Fruit fly (Drosophila melanogaster) whole organism, embryonic: ENCODE results near the gene CG9150.

ENCODE experiments used
- Atf-2 ChIP-seq: fragments of 200-800 bp; sonication (Bioruptor generic); optimal IDR thresholded peaks from 2 replicates; lab custom pipeline; 2016; ENCODE audit warnings: missing biosample characterization, missing genetic modification characterization
- CG10147 ChIP-seq: fragments of 200-800 bp; sonication (Bioruptor generic); optimal IDR thresholded peaks from 2 replicates; lab custom pipeline; 2019; ENCODE audit warnings: missing biosample characterization, mild to moderate bottlenecking, missing genetic modification characterization, moderate library complexity
- CG13287 ChIP-seq: fragments of 200-800 bp; sonication (Bioruptor generic); IDR thresholded peaks from 2 replicates; pipeline ENCODE4 v1.3.6; 2022; ENCODE audit warnings: missing biosample characterization, missing genetic modification characterization; ENCODE audit not compliant: partially characterized antibody
- CG15011 ChIP-seq: fragments of 200-800 bp; sonication (Bioruptor generic); optimal IDR thresholded peaks from 3 replicates; lab custom pipeline; 2018; ENCODE audit warnings: missing biosample characterization, mild to moderate bottlenecking, missing genetic modification characterization
- CG15269 ChIP-seq: fragments of 200-800 bp; sonication (Bioruptor generic); optimal IDR thresholded peaks from 2 replicates; lab custom pipeline; 2018; ENCODE audit warnings: missing biosample characterization, mild to moderate bottlenecking, missing genetic modification characterization, moderate library complexity
- CG16779 ChIP-seq: fragments of 200-800 bp; sonication (Bioruptor generic); IDR thresholded peaks from 2 replicates; pipeline ENCODE4 v1.3.6; 2022; ENCODE audit warnings: missing biosample characterization, missing genetic modification characterization
- CG17359 ChIP-seq: fragments of 200-800 bp; sonication (Bioruptor generic); optimal IDR thresholded peaks from 3 replicates; lab custom pipeline; 2018; ENCODE audit warnings: missing biosample characterization, mild to moderate bottlenecking, missing genetic modification characterization, moderate library complexity
- CG17361 ChIP-seq: fragments of 200-800 bp; sonication (Bioruptor generic); IDR thresholded peaks from 3 replicates; pipeline ENCODE4 v1.3.6; 2022; ENCODE audit warnings: missing biosample characterization, missing genetic modification characterization
- CG17829 ChIP-seq: fragments of 200-800 bp; optimal IDR thresholded peaks from 2 replicates; lab custom pipeline; 2019; ENCODE audit warnings: missing biosample characterization, mild to moderate bottlenecking, missing genetic modification characterization, moderate library complexity
- CG2712 ChIP-seq: fragments of 200-800 bp; optimal IDR thresholded peaks from 3 replicates; lab custom pipeline; 2019; ENCODE audit warnings: missing biosample characterization, mild to moderate bottlenecking, missing genetic modification characterization, moderate library complexity
- CG31441 ChIP-seq: fragments of 200-800 bp; sonication (Bioruptor generic); IDR thresholded peaks from 2 replicates; pipeline ENCODE4 v1.3.6; 2022; ENCODE audit warnings: missing biosample characterization, missing genetic modification characterization
- CG32767 ChIP-seq: fragments of 200-800 bp; sonication (Bioruptor generic); IDR thresholded peaks from 2 replicates; pipeline ENCODE4 v1.3.6; 2022; ENCODE audit warnings: missing biosample characterization, missing genetic modification characterization
- CG4404 ChIP-seq: fragments of 200-800 bp; sonication (Bioruptor generic); IDR thresholded peaks from 2 replicates; pipeline ENCODE4 v1.3.6; 2022; ENCODE audit warnings: missing biosample characterization, missing genetic modification characterization
- CG4424 ChIP-seq: fragments of 200-800 bp; sonication (Bioruptor generic); optimal IDR thresholded peaks from 3 replicates; lab custom pipeline; 2016; ENCODE audit warnings: missing biosample characterization, missing genetic modification characterization
- CG4854 ChIP-seq: fragments of 200-800 bp; sonication (Bioruptor generic); optimal IDR thresholded peaks from 2 replicates; lab custom pipeline; 2016; ENCODE audit warnings: missing biosample characterization, missing genetic modification characterization, inconsistent platforms
- CG5180 ChIP-seq: fragments of 200-800 bp; sonication (Bioruptor generic); optimal IDR thresholded peaks from 3 replicates; lab custom pipeline; 2017; ENCODE audit warnings: missing biosample characterization, missing genetic modification characterization, mild to moderate bottlenecking, moderate library complexity, missing genetic modification reagents
- CG7786 ChIP-seq: fragments of 200-800 bp; sonication (Bioruptor generic); optimal IDR thresholded peaks from 2 replicates; lab custom pipeline; 2016; ENCODE audit warnings: missing biosample characterization, missing genetic modification characterization
- CG9609 ChIP-seq: fragments of 200-800 bp; sonication (Bioruptor generic); optimal IDR thresholded peaks from 3 replicates; lab custom pipeline; 2016; ENCODE audit warnings: missing biosample characterization, missing genetic modification characterization
- CTCF ChIP-seq: fragments of 200-800 bp; sonication (Bioruptor generic); optimal IDR thresholded peaks from 2 replicates; lab custom pipeline; 2017; ENCODE audit warnings: missing biosample characterization, mild to moderate bottlenecking, missing genetic modification characterization, moderate library complexity
- Camta ChIP-seq: fragments of 200-800 bp; sonication (Bioruptor generic); optimal IDR thresholded peaks from 2 replicates; lab custom pipeline; 2016; ENCODE audit warnings: missing biosample characterization, missing genetic modification characterization
- CoRest ChIP-seq: fragments of 200-800 bp; sonication (Bioruptor generic); optimal IDR thresholded peaks from 3 replicates; lab custom pipeline; 2018; ENCODE audit warnings: missing biosample characterization, mild to moderate bottlenecking, missing genetic modification characterization, moderate library complexity
- CrebB ChIP-seq: fragments of 200-800 bp; sonication (Bioruptor generic); optimal IDR thresholded peaks from 3 replicates; lab custom pipeline; 2018; ENCODE audit warnings: missing biosample characterization, mild to moderate bottlenecking, missing genetic modification characterization
- D19B ChIP-seq: fragments of 200-800 bp; sonication (Bioruptor generic); optimal IDR thresholded peaks from 2 replicates; lab custom pipeline; 2017; ENCODE audit warnings: missing biosample characterization, mild to moderate bottlenecking, missing genetic modification characterization
- Dip2 ChIP-seq: fragments of 200-800 bp; sonication (Bioruptor generic); IDR thresholded peaks from 2 replicates; pipeline ENCODE4 v1.3.6; 2022; ENCODE audit warnings: missing biosample characterization, missing genetic modification characterization
- Dp ChIP-seq: fragments of 200-800 bp; sonication (Bioruptor generic); optimal IDR thresholded peaks from 2 replicates; lab custom pipeline; 2018; ENCODE audit warnings: missing biosample characterization, mild to moderate bottlenecking, missing genetic modification characterization, moderate library complexity
- E2f1 ChIP-seq: fragments of 200-800 bp; sonication (Bioruptor generic); IDR thresholded peaks from 2 replicates; pipeline ENCODE4 v1.3.6; 2022; ENCODE audit warnings: missing biosample characterization, missing genetic modification characterization
- ERR ChIP-seq: fragments of 200-800 bp; sonication (Bioruptor generic); optimal IDR thresholded peaks from 2 replicates; lab custom pipeline; 2016; ENCODE audit warnings: missing biosample characterization, missing genetic modification characterization
- Gsc ChIP-seq: fragments of 200-800 bp; sonication (Bioruptor generic); IDR thresholded peaks from 2 replicates; pipeline ENCODE4 v1.3.6; 2022; ENCODE audit warnings: missing biosample characterization, missing genetic modification characterization
- H15 ChIP-seq: fragments of 200-800 bp; sonication (Bioruptor generic); IDR thresholded peaks from 3 replicates; pipeline ENCODE4 v1.3.6; 2022; ENCODE audit warnings: missing biosample characterization, missing genetic modification characterization
- H2.0 ChIP-seq: fragments of 200-800 bp; sonication (Bioruptor generic); IDR thresholded peaks from 2 replicates; pipeline ENCODE4 v1.3.6; 2022; ENCODE audit warnings: missing biosample characterization, missing genetic modification characterization
- HLH54F ChIP-seq: fragments of 200-800 bp; sonication (Bioruptor generic); optimal IDR thresholded peaks from 3 replicates; lab custom pipeline; 2016; ENCODE audit warnings: missing biosample characterization, missing genetic modification characterization
- HmgD ChIP-seq: fragments of 200-800 bp; sonication (Bioruptor generic); optimal IDR thresholded peaks from 3 replicates; lab custom pipeline; 2016; ENCODE audit warnings: missing biosample characterization, missing genetic modification characterization
- Jarid2 ChIP-seq: fragments of 200-800 bp; sonication (Bioruptor generic); optimal IDR thresholded peaks from 3 replicates; lab custom pipeline; 2017; ENCODE audit warnings: mild to moderate bottlenecking, missing biosample characterization, missing genetic modification reagents, missing genetic modification characterization
- MBD-R2 ChIP-seq: fragments of 200-800 bp; sonication (Bioruptor generic); IDR thresholded peaks from 2 replicates; pipeline ENCODE4 v1.3.6; 2022; ENCODE audit warnings: missing biosample characterization, missing genetic modification characterization
- Tbp ChIP-seq: fragments of >200 bp; optimal IDR thresholded peaks from 2 replicates; lab custom pipeline; 2018; ENCODE audit warnings: missing biosample characterization, missing genetic modification characterization
- Vsx1 ChIP-seq: fragments of 200-800 bp; sonication (Bioruptor generic); optimal IDR thresholded peaks from 2 replicates; lab custom pipeline; 2017; ENCODE audit warnings: missing biosample characterization, mild to moderate bottlenecking, missing genetic modification characterization, missing genetic modification reagents
- ac ChIP-seq: fragments of 200-800 bp; sonication (Bioruptor generic); optimal IDR thresholded peaks from 3 replicates; lab custom pipeline; 2017; ENCODE audit warnings: missing biosample characterization, mild to moderate bottlenecking, missing genetic modification characterization
- bigmax ChIP-seq: fragments of 200-800 bp; sonication (Bioruptor generic); optimal IDR thresholded peaks from 2 replicates; lab custom pipeline; 2018; ENCODE audit warnings: missing biosample characterization, mild to moderate bottlenecking, missing genetic modification characterization
- chm ChIP-seq: fragments of 200-800 bp; sonication (Bioruptor generic); IDR thresholded peaks from 2 replicates; pipeline ENCODE4 v1.3.6; 2022; ENCODE audit warnings: missing biosample characterization, missing genetic modification characterization
- dpn ChIP-seq, 2 experiments: fragments of 200-800 bp; sonication (Bioruptor generic); optimal IDR thresholded peaks; 3 replicates each; lab custom pipeline; 2016; ENCODE audit warnings: missing biosample characterization in 2 of 2, missing genetic modification characterization in 2 of 2
- gem ChIP-seq: fragments of 200-800 bp; sonication (Bioruptor generic); optimal IDR thresholded peaks from 2 replicates; lab custom pipeline; 2019; ENCODE audit warnings: missing biosample characterization, mild to moderate bottlenecking, missing genetic modification characterization, moderate library complexity
- gsb ChIP-seq: fragments of 200-800 bp; sonication (Bioruptor generic); IDR thresholded peaks from 2 replicates; pipeline ENCODE4 v1.3.6; 2022; ENCODE audit warnings: missing biosample characterization, missing genetic modification characterization
- insv ChIP-seq, 2 experiments: fragments of 200-800 bp; sonication (Bioruptor generic); optimal IDR thresholded peaks; 3 replicates each; lab custom pipeline; 2016 to 2018; ENCODE audit warnings: missing biosample characterization in 2 of 2, missing genetic modification characterization in 2 of 2
- jumu ChIP-seq: fragments of 200-800 bp; sonication (Bioruptor generic); optimal IDR thresholded peaks from 3 replicates; lab custom pipeline; 2016; ENCODE audit warnings: missing biosample characterization, missing genetic modification characterization
- lilli ChIP-seq: fragments of 200-800 bp; sonication (Bioruptor generic); optimal IDR thresholded peaks from 3 replicates; lab custom pipeline; 2016; ENCODE audit warnings: missing biosample characterization, missing genetic modification characterization
- nmo ChIP-seq: fragments of 200-800 bp; sonication (Bioruptor generic); optimal IDR thresholded peaks from 2 replicates; lab custom pipeline; 2018; ENCODE audit warnings: missing biosample characterization, mild to moderate bottlenecking, missing genetic modification characterization, moderate library complexity
- peb ChIP-seq: fragments of 200-800 bp; sonication (Bioruptor generic); IDR thresholded peaks from 2 replicates; pipeline ENCODE4 v1.3.6; 2022; ENCODE audit warnings: missing biosample characterization, missing genetic modification characterization
- seq ChIP-seq: fragments of 200-800 bp; sonication (Bioruptor generic); IDR thresholded peaks from 2 replicates; pipeline ENCODE4 v1.3.6; 2022; ENCODE audit warnings: missing biosample characterization, missing genetic modification characterization
- sim ChIP-seq: fragments of 200-800 bp; sonication (Bioruptor generic); IDR thresholded peaks from 2 replicates; pipeline ENCODE4 v1.3.6; 2022; ENCODE audit warnings: missing biosample characterization, missing genetic modification characterization
- sr ChIP-seq: fragments of 200-800 bp; sonication (Bioruptor generic); IDR thresholded peaks from 3 replicates; pipeline ENCODE4 v1.3.6; 2022; ENCODE audit warnings: missing biosample characterization, missing genetic modification characterization
- zfh2 ChIP-seq: fragments of 200-800 bp; sonication (Bioruptor generic); optimal IDR thresholded peaks from 2 replicates; lab custom pipeline; 2016; ENCODE audit warnings: missing biosample characterization, missing genetic modification characterization

Gene CG9150

dm6 chr2L:6098479-6099269, 30.3 kb upstream of the CG9150 start, which contains the start of gene CG9175 (continued):
- TF ChIP-seq sim (GFP tag; lab: Robert Waterston, UW) (no peak), insv (GFP tag; optimal IDR thresholded peaks at IDR 0.05; lab: Kevin White, UChicago) (peak in 1 of 2 experiments; percentile 31), CG13287 (GFP tag; lab: Robert Waterston, UW) (peak; percentile 99), H15 (GFP tag; lab: Robert Waterston, UW) (no peak), gsb (GFP tag; lab: Robert Waterston, UW) (no peak), peb (GFP tag; lab: Robert Waterston, UW) (no peak), Camta (peak; percentile 3), CG32767 (GFP tag; lab: Robert Waterston, UW) (no peak), D19B (GFP tag; lab: Kevin White, UChicago) (no peak), Atf-2 (GFP tag; lab: Kevin White, UChicago) (peak; percentile 7), Tbp (GFP tag; lab: Kevin White, UChicago) (no peak), sr (GFP tag; lab: Robert Waterston, UW) (no peak), CG17359 (tag; lab: Kevin White, UChicago) (peak; percentile 2), CG9609 (GFP tag; lab: Kevin White, UChicago) (no peak), CrebB (tag; lab: Kevin White, UChicago) (peak; percentile 42), CG7786 (no peak), Jarid2 (GFP tag; lab: Kevin White, UChicago) (no peak), H2.0 (GFP tag; lab: Robert Waterston, UW) (no peak), CG15269 (tag; lab: Kevin White, UChicago) (no peak), seq (GFP tag; lab: Robert Waterston, UW) (no peak), jumu (peak; percentile 48), HmgD (GFP tag; lab: Kevin White, UChicago) (peak; percentile 73), chm (GFP tag; lab: Robert Waterston, UW) (peak; percentile 41; the same call in 1 of the 2 replicates), CG2712 (tag; lab: Kevin White, UChicago) (peak; percentile 45), Gsc (GFP tag; lab: Robert Waterston, UW) (no peak), CG17829 (tag; lab: Kevin White, UChicago) (peak; percentile 74), CTCF (GFP tag; lab: Kevin White, UChicago) (no peak), CG15011 (GFP tag; lab: Kevin White, UChicago) (no peak), HLH54F (GFP tag; lab: Kevin White, UChicago) (peak; percentile 22), bigmax (peak; percentile 15), gem (tag; lab: Kevin White, UChicago) (peak; percentile 4), Dip2 (GFP tag; lab: Robert Waterston, UW) (no peak), CG4854 (GFP tag; lab: Kevin White, UChicago) (peak; percentile 14), dpn (GFP tag; optimal IDR thresholded peaks at IDR 0.05; lab: Kevin White, UChicago) (peak; percentile 40 to 45), E2f1 (GFP tag; lab: Robert Waterston, UW) (no peak), MBD-R2 (peak; percentile 98), Dp (GFP tag; lab: Kevin White, UChicago) (peak; percentile 61), lilli (GFP tag; lab: Kevin White, UChicago) (peak; percentile 41), ac (no peak), CG16779 (GFP tag; lab: Robert Waterston, UW) (no peak), CG17361 (GFP tag; lab: Robert Waterston, UW) (peak; percentile 19; the same call in 1 of the 3 replicates), zfh2 (peak; percentile 41), CG31441 (GFP tag; lab: Robert Waterston, UW) (no peak), Vsx1 (GFP tag; lab: Kevin White, UChicago) (no peak), CG4424 (GFP tag; lab: Kevin White, UChicago) (peak; percentile 42), CoRest (tag; lab: Kevin White, UChicago) (peak; percentile 33), CG4404 (GFP tag; lab: Robert Waterston, UW) (no peak), ERR (GFP tag; lab: Kevin White, UChicago) (peak; percentile 42), CG10147 (GFP tag; lab: Kevin White, UChicago) (no peak), CG5180 (GFP tag; lab: Kevin White, UChicago) (no peak), nmo (peak; percentile 67)
